Worm (Caenorhabditis elegans) whole organism, late embryonic: ENCODE data around the gene str-88.

Experiments
- C08G9.2 ChIP-seq: sonication (generic microtip); optimal IDR thresholded peaks from 2 replicates; lab custom pipeline; 2016; ENCODE audit warnings: mild to moderate bottlenecking, missing genetic modification characterization, moderate library complexity, missing compliant biosample characterization
- C38D4.7 ChIP-seq: fragments of 200-800 bp; sonication (Bioruptor generic); optimal IDR thresholded peaks from 2 replicates; lab custom pipeline; 2018; ENCODE audit warnings: mild to moderate bottlenecking, missing genetic modification characterization, moderate library complexity, missing compliant biosample characterization
- F13H6.1 ChIP-seq: sonication (generic microtip); optimal IDR thresholded peaks from 2 replicates; lab custom pipeline; 2016; ENCODE audit warnings: missing genetic modification characterization, missing compliant biosample characterization
- ceh-19 ChIP-seq: fragments of 200-800 bp; sonication (Bioruptor generic); optimal IDR thresholded peaks from 2 replicates; lab custom pipeline; 2018; ENCODE audit warnings: mild to moderate bottlenecking, missing genetic modification characterization, missing compliant biosample characterization
- ceh-2 ChIP-seq: sonication (generic microtip); optimal IDR thresholded peaks from 2 replicates; lab custom pipeline; 2016; ENCODE audit warnings: missing genotype, missing genetic modification characterization, missing compliant biosample characterization
- ceh-31 ChIP-seq: sonication (generic microtip); optimal IDR thresholded peaks from 2 replicates; lab custom pipeline; 2016; ENCODE audit warnings: missing genetic modification characterization, missing compliant biosample characterization
- ceh-34 ChIP-seq: sonication (generic microtip); optimal IDR thresholded peaks from 2 replicates; lab custom pipeline; 2016; ENCODE audit warnings: mild to moderate bottlenecking, missing genetic modification characterization, missing compliant biosample characterization
- ceh-48 ChIP-seq: sonication (generic microtip); optimal IDR thresholded peaks from 2 replicates; lab custom pipeline; 2016; ENCODE audit warnings: missing genetic modification characterization, inconsistent platforms, missing compliant biosample characterization
- ceh-6 ChIP-seq: fragments of 200-800 bp; sonication (Bioruptor generic); optimal IDR thresholded peaks from 2 replicates; lab custom pipeline; 2018; ENCODE audit warnings: mild to moderate bottlenecking, missing genetic modification characterization, missing compliant biosample characterization
- dmd-4 ChIP-seq: sonication (generic microtip); optimal IDR thresholded peaks from 2 replicates; lab custom pipeline; 2016; ENCODE audit warnings: borderline replicate concordance, missing genetic modification characterization, missing compliant biosample characterization
- eyg-1 ChIP-seq: sonication (generic microtip); optimal IDR thresholded peaks from 2 replicates; lab custom pipeline; 2016; ENCODE audit warnings: missing genotype, missing genetic modification characterization, missing compliant biosample characterization
- fkh-10 ChIP-seq: fragments of 150-350 bp; optimal IDR thresholded peaks from 2 replicates; lab custom pipeline; 2014; ENCODE audit warnings: missing biosample characterization, missing genetic modification reagents, missing genetic modification characterization
- fkh-6 ChIP-seq: sonication (generic microtip); optimal IDR thresholded peaks from 2 replicates; lab custom pipeline; 2016; ENCODE audit warnings: missing genetic modification characterization, missing compliant biosample characterization
- gmeb-2 ChIP-seq: sonication (generic microtip); optimal IDR thresholded peaks from 2 replicates; lab custom pipeline; 2016; ENCODE audit warnings: missing genetic modification characterization, inconsistent platforms, missing compliant biosample characterization
- hlh-15 ChIP-seq: sonication (generic microtip); optimal IDR thresholded peaks from 2 replicates; lab custom pipeline; 2016; ENCODE audit warnings: missing genetic modification characterization, missing compliant biosample characterization
- hlh-30 ChIP-seq: sonication (generic microtip); optimal IDR thresholded peaks from 2 replicates; lab custom pipeline; 2017; ENCODE audit warnings: antibody characterized with exemption, missing genetic modification characterization, missing compliant biosample characterization; ENCODE audit not compliant: insufficient read depth
- hlh-6 ChIP-seq: sonication (generic microtip); optimal IDR thresholded peaks from 2 replicates; lab custom pipeline; 2016; ENCODE audit warnings: missing genotype, missing genetic modification characterization, missing compliant biosample characterization
- lim-6 ChIP-seq: sonication (generic microtip); optimal IDR thresholded peaks from 2 replicates; lab custom pipeline; 2016; ENCODE audit warnings: missing genetic modification characterization, missing compliant biosample characterization
- madf-2 ChIP-seq: sonication (generic microtip); optimal IDR thresholded peaks from 2 replicates; lab custom pipeline; 2017; ENCODE audit warnings: missing genetic modification characterization, missing compliant biosample characterization
- nfya-1 ChIP-seq: sonication (generic microtip); optimal IDR thresholded peaks from 2 replicates; lab custom pipeline; 2017; ENCODE audit warnings: missing genetic modification characterization, mild to moderate bottlenecking, missing compliant biosample characterization, antibody characterized with exemption, moderate library complexity
- nhr-11 ChIP-seq: fragments of 150-350 bp; optimal IDR thresholded peaks from 2 replicates; lab custom pipeline; 2014; ENCODE audit warnings: missing biosample characterization, missing genetic modification characterization
- npax-4 ChIP-seq: sonication (generic microtip); optimal IDR thresholded peaks from 2 replicates; lab custom pipeline; 2016; ENCODE audit warnings: missing genetic modification characterization, missing compliant biosample characterization
- odd-2 ChIP-seq: sonication (generic microtip); optimal IDR thresholded peaks from 2 replicates; lab custom pipeline; 2017; ENCODE audit warnings: antibody characterized with exemption, mild to moderate bottlenecking, missing genetic modification characterization, missing compliant biosample characterization
- pag-3 ChIP-seq: sonication (generic microtip); optimal IDR thresholded peaks from 2 replicates; lab custom pipeline; 2016; ENCODE audit warnings: missing compliant biosample characterization, missing genetic modification characterization, borderline replicate concordance
- pha-2 ChIP-seq: sonication (generic microtip); optimal IDR thresholded peaks from 2 replicates; lab custom pipeline; 2017; ENCODE audit warnings: mild to moderate bottlenecking, missing genetic modification characterization, missing compliant biosample characterization
- pha-4 ChIP-seq: fragments of 150-350 bp; optimal IDR thresholded peaks from 2 replicates; lab custom pipeline; 2018; ENCODE audit warnings: missing biosample characterization, missing genetic modification reagents, missing genetic modification characterization
- ref-2 ChIP-seq: sonication (generic microtip); optimal IDR thresholded peaks from 2 replicates; lab custom pipeline; 2016; ENCODE audit warnings: missing genetic modification characterization, missing compliant biosample characterization
- rnt-1 ChIP-seq: sonication (generic microtip); optimal IDR thresholded peaks from 2 replicates; lab custom pipeline; 2016; ENCODE audit warnings: missing genetic modification characterization, missing compliant biosample characterization
- syd-9 ChIP-seq: sonication (generic microtip); optimal IDR thresholded peaks from 2 replicates; lab custom pipeline; 2016; ENCODE audit warnings: mild to moderate bottlenecking, missing genetic modification characterization, moderate library complexity, missing compliant biosample characterization
- ttx-3 ChIP-seq: sonication (generic microtip); optimal IDR thresholded peaks from 2 replicates; lab custom pipeline; 2016; ENCODE audit warnings: missing genetic modification reagents, missing genetic modification characterization, missing compliant biosample characterization
- unc-3 ChIP-seq, 2 experiments: fragments of 200-800 bp in 1 of 2; sonication (Bioruptor generic) in 1 of 2; sonication (generic microtip) in 1 of 2; conservative IDR thresholded peaks in 1 of 2; optimal IDR thresholded peaks in 1 of 2; 2 replicates each; pipeline versions ENCODE4 v1.3.6 to Lab custom; 2016 to 2022; ENCODE audit warnings: missing compliant biosample characterization in 2 of 2, missing genetic modification characterization in 2 of 2, missing genetic modification reagents in 1 of 2
- unc-55 ChIP-seq: sonication (generic microtip); optimal IDR thresholded peaks from 2 replicates; lab custom pipeline; 2017; ENCODE audit warnings: missing biosample characterization, missing genetic modification reagents, missing genetic modification characterization
- unc-86 ChIP-seq: sonication (generic microtip); optimal IDR thresholded peaks from 2 replicates; lab custom pipeline; 2016; ENCODE audit warnings: missing genetic modification characterization, missing compliant biosample characterization

Gene str-88

ce11 chrV:15425368-15426091, 41.9 kb upstream of the str-88 start, which contains the start of gene Y36E3A.2:
Gene Y36E3A.2, plus strand, starts transcription at chrV:15426041.
- TF ChIP-seq dmd-4 (tag; lab: Kevin White, UChicago): no peak
- no peak for TF ChIP-seq lim-6 (tag; lab: Kevin White, UChicago)
- TF ChIP-seq unc-86 (tag; lab: Kevin White, UChicago): no peak
- TF ChIP-seq fkh-10 (GFP tag; lab: Kevin White, UChicago): no peak
- TF ChIP-seq madf-2 (tag; lab: Kevin White, UChicago): no peak
- TF ChIP-seq ceh-31: no peak
- no peak for TF ChIP-seq unc-3 (GFP tag; conservative IDR thresholded peaks at IDR 0.05; lab: Robert Waterston, UW)
- no peak for TF ChIP-seq unc-3 (tag; optimal IDR thresholded peaks at IDR 0.05; lab: Kevin White, UChicago)
- no peak for TF ChIP-seq rnt-1 (tag; lab: Kevin White, UChicago)
- TF ChIP-seq unc-55 (GFP tag; lab: Kevin White, UChicago): no peak
- TF ChIP-seq eyg-1 (tag; lab: Kevin White, UChicago): no peak
- no peak for TF ChIP-seq F13H6.1 (tag; lab: Kevin White, UChicago)
- no peak for TF ChIP-seq ceh-2 (tag; lab: Kevin White, UChicago)
- no peak for TF ChIP-seq ttx-3
- no peak for TF ChIP-seq hlh-15 (tag; lab: Kevin White, UChicago)

- TF ChIP-seq fkh-6 (tag; lab: Kevin White, UChicago) (no peak), ceh-48 (tag; lab: Kevin White, UChicago) (no peak), gmeb-2 (tag; lab: Kevin White, UChicago) (no peak)
Observed at ce11 chrV:15423601-15424000, 40.0 kb upstream of the str-88 start, which contains the start of gene fbxa-104. Gene fbxa-104, minus strand, starts transcription at chrV:15423683.

ce11 chrV:15417822-15418221, 34.2 kb upstream of the str-88 start, which contains the start of gene T06E6.10:
Gene T06E6.10, plus strand, starts transcription at chrV:15418122.
- TF ChIP-seq hlh-30 (tag; lab: Kevin White, UChicago) (no peak), nfya-1 (tag; lab: Kevin White, UChicago) (no peak)

ce11 chrV:15415951-15416350, 32.3 kb upstream of the str-88 start, which contains the start of gene srh-265:
Gene srh-265, plus strand, starts transcription at chrV:15416251.
- TF ChIP-seq npax-4 (tag; lab: Kevin White, UChicago): no peak
- no peak for TF ChIP-seq ceh-6 (GFP tag; lab: Kevin White, UChicago)
- no peak for TF ChIP-seq ceh-34 (tag; lab: Kevin White, UChicago)
- TF ChIP-seq C38D4.7 (GFP tag; lab: Kevin White, UChicago): no peak
- TF ChIP-seq nhr-11 (tag; lab: Kevin White, UChicago): no peak
- no peak for TF ChIP-seq ceh-31
- no peak for TF ChIP-seq pha-4 (tag; lab: Kevin White, UChicago)
- TF ChIP-seq odd-2 (tag; lab: Kevin White, UChicago): no peak
- no peak for TF ChIP-seq pag-3
- no peak for TF ChIP-seq C08G9.2 (tag; lab: Kevin White, UChicago)
- TF ChIP-seq ref-2: no peak
- TF ChIP-seq ceh-19 (GFP tag; lab: Kevin White, UChicago): no peak

- no peak for TF ChIP-seq pha-2 (tag; lab: Kevin White, UChicago)
- no peak for TF ChIP-seq syd-9
- no peak for TF ChIP-seq nhr-11 (tag; lab: Kevin White, UChicago)
- TF ChIP-seq hlh-6: no peak
Observed at ce11 chrV:15413847-15414246, 30.2 kb upstream of the str-88 start, which contains the start of gene srh-264. Gene srh-264, plus strand, starts transcription at chrV:15414147.
